Fruit fly (Drosophila melanogaster): ENCODE data around the gene grk.

grk gene

DNA sequence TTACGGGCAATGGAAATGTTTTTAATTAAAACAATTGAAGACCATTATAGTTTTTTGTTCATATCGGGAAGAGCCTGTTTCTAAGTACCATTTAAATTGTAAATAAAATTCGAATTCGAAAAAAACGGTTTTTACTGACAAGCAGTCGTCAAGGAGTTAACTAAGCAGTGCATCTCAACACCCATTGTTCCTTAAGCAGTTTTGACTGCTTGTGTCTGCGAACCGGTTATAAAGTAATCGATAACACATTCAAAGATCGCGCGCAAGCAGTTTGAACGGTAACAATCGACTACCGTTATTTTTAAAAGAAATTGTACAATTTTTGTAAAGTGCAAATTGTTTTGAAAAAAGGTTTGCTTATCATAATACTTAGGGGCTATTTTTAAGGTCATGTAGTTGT is 44.6 kb upstream of the grk start (continued):
- TF ChIP-seq chn (GFP tag; optimal IDR thresholded peaks at IDR 0.05): peak; percentile 46
- no peak for TF ChIP-seq CG1602 (GFP tag; optimal IDR thresholded peaks at IDR 0.05)
- TF ChIP-seq CG11398 (GFP tag; optimal IDR thresholded peaks at IDR 0.05): no peak
- TF ChIP-seq Bgb (GFP tag; IDR thresholded peaks at IDR 0.05; ENCODE audit: partially characterized antibody): peak; percentile 56; the same call in 1 of the 2 replicates
- no peak for TF ChIP-seq Lim3 (GFP tag; IDR thresholded peaks at IDR 0.05)
- no peak for TF ChIP-seq hth (optimal IDR thresholded peaks at IDR 0.05)
- no peak for TF ChIP-seq en (GFP tag; optimal IDR thresholded peaks at IDR 0.05)
- TF ChIP-seq HLH3B (GFP tag; IDR thresholded peaks at IDR 0.05): no peak
- no peak for TF ChIP-seq dan (GFP tag; IDR thresholded peaks at IDR 0.05)
- TF ChIP-seq CG3065 (GFP tag; optimal IDR thresholded peaks at IDR 0.05): no peak
- TF ChIP-seq Atf3 (GFP tag; optimal IDR thresholded peaks at IDR 0.05): no peak
- TF ChIP-seq Myb (GFP tag; optimal IDR thresholded peaks at IDR 0.05): peak; percentile 100
- no peak for TF ChIP-seq CG3995 (GFP tag; optimal IDR thresholded peaks at IDR 0.05)
- no peak for TF ChIP-seq Stat92E (GFP tag; optimal IDR thresholded peaks at IDR 0.05)
- TF ChIP-seq CG1603 (tag; optimal IDR thresholded peaks at IDR 0.05): peak; percentile 75
- TF ChIP-seq pb (GFP tag; optimal IDR thresholded peaks at IDR 0.05): no peak
- TF ChIP-seq CG33213 (GFP tag; optimal IDR thresholded peaks at IDR 0.05): peak; percentile 46
- peak; percentile 12 for TF ChIP-seq trem (tag; optimal IDR thresholded peaks at IDR 0.05)
- no peak for TF ChIP-seq MTF-1 (GFP tag; optimal IDR thresholded peaks at IDR 0.05; ENCODE audit: borderline replicate concordance)
- no peak for TF ChIP-seq MBD-R2 (GFP tag; IDR thresholded peaks at IDR 0.05)
- peak; percentile 46 for TF ChIP-seq Dek (tag; optimal IDR thresholded peaks at IDR 0.05)
- no peak for TF ChIP-seq CG1647 (GFP tag; optimal IDR thresholded peaks at IDR 0.05)
- TF ChIP-seq CG34422 (GFP tag; IDR thresholded peaks at IDR 0.05): no peak
- TF ChIP-seq fd64A (GFP tag; optimal IDR thresholded peaks at IDR 0.05): no peak
- TF ChIP-seq CG10209 (GFP tag; optimal IDR thresholded peaks at IDR 0.05): no peak
- no peak for TF ChIP-seq trh (GFP tag; optimal IDR thresholded peaks at IDR 0.05)
- TF ChIP-seq dmrt99B (tag; optimal IDR thresholded peaks at IDR 0.05): no peak
- peak; percentile 22 for TF ChIP-seq CG15514 (GFP tag; optimal IDR thresholded peaks at IDR 0.05)
- TF ChIP-seq CG31441 (GFP tag; IDR thresholded peaks at IDR 0.05): no peak
- no peak for TF ChIP-seq HHEX (GFP tag; optimal IDR thresholded peaks at IDR 0.05)
- peak; percentile 78 for TF ChIP-seq CG10267 (tag; optimal IDR thresholded peaks at IDR 0.05)
- TF ChIP-seq CrebB (tag; optimal IDR thresholded peaks at IDR 0.05): no peak
- TF ChIP-seq Hmr (GFP tag; optimal IDR thresholded peaks at IDR 0.05): no peak
- no peak for TF ChIP-seq CG9609 (GFP tag; optimal IDR thresholded peaks at IDR 0.05)
- TF ChIP-seq CG8478 (optimal IDR thresholded peaks at IDR 0.05): peak; percentile 87
- no peak for TF ChIP-seq B-H2 (GFP tag; optimal IDR thresholded peaks at IDR 0.05)
- no peak for TF ChIP-seq CG12071 (GFP tag; optimal IDR thresholded peaks at IDR 0.05)
- no peak for TF ChIP-seq sug (tag; optimal IDR thresholded peaks at IDR 0.05)
- TF ChIP-seq Camta (GFP tag; optimal IDR thresholded peaks at IDR 0.05): no peak
- no peak for TF ChIP-seq CG4820 (GFP tag; optimal IDR thresholded peaks at IDR 0.05)
- no peak for TF ChIP-seq cad (GFP tag; optimal IDR thresholded peaks at IDR 0.05)
- no peak for TF ChIP-seq tup (GFP tag; optimal IDR thresholded peaks at IDR 0.05)
- TF ChIP-seq pzg (GFP tag; optimal IDR thresholded peaks at IDR 0.05): peak; percentile 62
- TF ChIP-seq CG8290 (GFP tag; optimal IDR thresholded peaks at IDR 0.05): peak; percentile 82
- peak in 1 of 2 experiments; percentile 10 for TF ChIP-seq CG8290 (tag; optimal IDR thresholded peaks at IDR 0.05)
- TF ChIP-seq yki (optimal IDR thresholded peaks at IDR 0.05): no peak
- no peak for TF ChIP-seq CG1024 (GFP tag; IDR thresholded peaks at IDR 0.05)
- no peak for TF ChIP-seq oc (tag; optimal IDR thresholded peaks at IDR 0.05)
- TF ChIP-seq slp2 (GFP tag; optimal IDR thresholded peaks at IDR 0.05): no peak
- no peak for TF ChIP-seq dysf (GFP tag; IDR thresholded peaks at IDR 0.05)
- no peak for TF ChIP-seq org-1 (GFP tag; optimal IDR thresholded peaks at IDR 0.05)
- TF ChIP-seq CG4328 (GFP tag; optimal IDR thresholded peaks at IDR 0.05): no peak
- TF ChIP-seq knrl (GFP tag; IDR thresholded peaks at IDR 0.05; ENCODE audit: partially characterized antibody): peak; percentile 69; the same call in 2 of the 3 replicates

Measured in whole organism, embryonic.